Worm (Caenorhabditis elegans) whole organism, midembryonic: ENCODE measurements around the gene R08E5.4.

Source experiments
- T22C8.4 ChIP-seq: fragments of 200-800 bp; sonication (Bioruptor generic); IDR thresholded peaks from 2 replicates; pipeline ENCODE4 v1.3.6; 2022; ENCODE audit warnings: missing genetic modification characterization, missing compliant biosample characterization
- cog-1 ChIP-seq: sonication (generic microtip); optimal IDR thresholded peaks from 2 replicates; lab custom pipeline; 2016; ENCODE audit warnings: missing genetic modification characterization, missing compliant biosample characterization
- flt-1 ChIP-seq: fragments of 200-800 bp; sonication (Bioruptor generic); IDR thresholded peaks from 2 replicates; pipeline ENCODE4 v1.3.6; 2022; ENCODE audit warnings: missing genetic modification characterization, missing compliant biosample characterization
- klf-2 ChIP-seq: fragments of 200-800 bp; sonication (Bioruptor generic); conservative IDR thresholded peaks from 2 replicates; pipeline ENCODE4 v1.3.6; 2022; ENCODE audit warnings: missing genetic modification reagents, missing genetic modification characterization, missing compliant biosample characterization
- med-1 ChIP-seq: sonication (generic microtip); optimal IDR thresholded peaks from 2 replicates; lab custom pipeline; 2017; ENCODE audit warnings: missing genetic modification characterization, mild to moderate bottlenecking, missing compliant biosample characterization, antibody characterized with exemption, missing genetic modification reagents; ENCODE audit not compliant: insufficient read depth
- ref-1 ChIP-seq: fragments of 200-800 bp; sonication (Bioruptor generic); conservative IDR thresholded peaks from 2 replicates; pipeline ENCODE4 v1.3.6; 2022; ENCODE audit warnings: missing genetic modification reagents, missing genetic modification characterization, missing compliant biosample characterization
- tab-1 ChIP-seq: fragments of 200-800 bp; sonication (Bioruptor generic); IDR thresholded peaks from 2 replicates; pipeline ENCODE4 v1.3.6; 2022; ENCODE audit warnings: missing genetic modification characterization, missing compliant biosample characterization
- ztf-23 ChIP-seq: fragments of 200-800 bp; sonication (Bioruptor generic); IDR thresholded peaks from 2 replicates; pipeline ENCODE4 v1.3.6; 2022; ENCODE audit warnings: missing genetic modification reagents, missing genetic modification characterization, missing compliant biosample characterization
- ztf-29 ChIP-seq: fragments of 200-800 bp; sonication (Bioruptor generic); IDR thresholded peaks from 2 replicates; pipeline ENCODE4 v1.3.6; 2022; ENCODE audit warnings: missing genetic modification reagents, missing genetic modification characterization, missing compliant biosample characterization

R08E5.4 gene

ce11 chrV:3766904-3767303, 1.5 kb upstream of the R08E5.4 start, which contains the start of gene Y39H10A.1:
Gene Y39H10A.1 (plus strand): TSS chrV:3767204.
- no peak for TF ChIP-seq flt-1
- no peak for TF ChIP-seq med-1 (GFP tag; lab: Kevin White, UChicago)
- no peak for TF ChIP-seq cog-1
- no peak for TF ChIP-seq T22C8.4 (GFP tag; lab: Robert Waterston, UW)
- TF ChIP-seq ztf-23 = no peak
- TF ChIP-seq ztf-29 (GFP tag; lab: Robert Waterston, UW) = no peak
- no peak for TF ChIP-seq ref-1 (GFP tag; lab: Robert Waterston, UW)
- no peak for TF ChIP-seq klf-2 (GFP tag; lab: Robert Waterston, UW)

DNA sequence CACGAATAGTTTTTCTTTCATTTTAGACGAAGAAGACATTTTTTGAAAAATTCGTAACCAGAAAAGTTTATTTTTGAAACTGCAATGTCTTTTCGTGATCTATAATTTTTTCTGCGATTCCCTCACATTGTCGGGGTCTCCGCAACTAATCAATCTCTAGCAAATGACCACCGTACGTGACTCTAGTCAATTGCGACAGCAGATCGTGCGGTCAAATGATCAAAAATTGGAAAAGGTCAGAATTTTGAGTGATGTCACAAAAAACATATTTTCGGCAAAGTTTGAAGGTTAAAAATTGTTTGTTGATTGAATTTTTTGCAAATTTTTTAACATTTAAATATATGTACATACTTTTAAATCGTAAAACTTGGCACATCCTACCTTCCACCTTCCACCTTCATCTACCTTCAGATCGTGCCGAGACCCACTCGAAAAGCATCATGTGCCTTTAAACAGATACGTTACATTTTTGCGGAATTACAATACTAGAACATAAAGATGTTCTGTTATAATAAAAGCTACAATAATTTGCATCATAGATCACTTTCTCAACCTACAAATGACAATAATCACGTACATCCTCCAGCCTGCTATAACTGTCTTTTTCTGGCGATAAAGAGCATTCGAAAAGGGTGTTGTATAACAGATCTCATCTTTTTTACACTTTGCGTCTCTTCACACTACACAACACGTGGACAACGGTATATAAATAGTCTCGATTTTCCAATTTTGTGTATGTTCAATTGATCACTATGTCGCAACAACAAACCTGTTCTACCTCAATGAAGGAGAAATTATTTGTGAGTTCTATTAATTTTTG, 3.3 kb downstream of the R08E5.4 start, which contains the start of the genes R08E5.1 and rips-1:
Gene R08E5.1, minus strand, starts transcription at position 82 of the 820 bp plus-strand sequence.
Gene rips-1, plus strand, starts transcription at position 585 of the 820 bp plus-strand sequence.
- TF ChIP-seq ztf-23 (no peak), T22C8.4 (GFP tag; lab: Robert Waterston, UW) (no peak), klf-2 (GFP tag; lab: Robert Waterston, UW) (no peak), ztf-29 (GFP tag; lab: Robert Waterston, UW) (no peak), cog-1 (no peak), med-1 (GFP tag; lab: Kevin White, UChicago) (no peak)

DNA sequence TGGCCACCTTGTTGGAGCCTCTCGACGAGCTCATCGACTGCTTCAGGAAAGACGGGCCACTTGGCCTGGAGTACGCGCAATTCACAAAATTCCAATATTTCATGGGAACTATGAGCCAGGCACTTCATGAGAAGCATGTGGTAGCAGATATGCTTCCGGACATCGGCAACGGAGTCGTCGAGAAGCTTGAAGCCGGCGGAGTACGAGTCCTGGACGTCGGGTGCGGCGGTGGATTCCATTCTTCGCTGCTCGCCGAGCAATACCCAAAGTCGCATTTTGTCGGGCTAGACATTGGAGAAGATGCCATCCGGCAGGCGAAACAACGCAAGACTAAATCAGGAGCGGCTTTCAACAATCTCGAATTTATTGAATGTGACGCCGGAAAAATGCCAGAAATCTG, 5.2 kb downstream of the R08E5.4 start:
- no peak for TF ChIP-seq ztf-29 (GFP tag; lab: Robert Waterston, UW)
- no peak for TF ChIP-seq T22C8.4 (GFP tag; lab: Robert Waterston, UW)
- no peak for TF ChIP-seq tab-1 (GFP tag; lab: Robert Waterston, UW)
- no peak for TF ChIP-seq med-1 (GFP tag; lab: Kevin White, UChicago)
- TF ChIP-seq ztf-23 = no peak
- no peak for TF ChIP-seq flt-1
- no peak for TF ChIP-seq cog-1
- TF ChIP-seq ref-1 (GFP tag; lab: Robert Waterston, UW) = no peak
- TF ChIP-seq klf-2 (GFP tag; lab: Robert Waterston, UW) = no peak

DNA sequence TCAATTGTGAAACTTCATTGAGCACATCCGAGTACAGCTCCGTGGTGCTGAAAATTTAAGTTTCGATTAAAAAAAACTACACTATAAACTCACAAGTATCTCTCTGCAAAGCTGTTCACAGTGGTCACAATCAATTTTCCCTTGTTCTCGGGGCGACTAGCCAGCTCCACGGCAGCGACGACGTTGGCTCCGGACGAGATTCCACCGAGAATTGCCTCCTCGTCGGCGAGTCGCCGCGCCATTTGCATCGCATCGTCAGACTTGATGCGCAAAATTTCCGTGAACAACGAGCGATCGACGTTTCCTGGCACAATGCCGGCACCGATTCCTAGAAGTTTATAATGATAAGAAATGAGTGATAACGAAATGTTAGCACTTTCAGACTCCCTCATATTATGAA, 6.3 kb downstream of the R08E5.4 start:
- TF ChIP-seq med-1 (GFP tag; lab: Kevin White, UChicago) = no peak

ce11 chrV:3776086-3776589, 7.8 kb downstream of the R08E5.4 start, which contains the start of gene cysl-3:
Gene cysl-3 (minus strand): TSS chrV:3776136.
- no peak for TF ChIP-seq ztf-29 (GFP tag; lab: Robert Waterston, UW)
- TF ChIP-seq T22C8.4 (GFP tag; lab: Robert Waterston, UW) = no peak
- TF ChIP-seq ref-1 (GFP tag; lab: Robert Waterston, UW) = no peak
- no peak for TF ChIP-seq klf-2 (GFP tag; lab: Robert Waterston, UW)
- TF ChIP-seq tab-1 (GFP tag; lab: Robert Waterston, UW) = no peak
- no peak for TF ChIP-seq flt-1
- TF ChIP-seq cog-1 = no peak
- no peak for TF ChIP-seq med-1 (GFP tag; lab: Kevin White, UChicago)
- TF ChIP-seq ztf-23 = no peak

- TF ChIP-seq klf-2 (GFP tag; lab: Robert Waterston, UW) = no peak
- no peak for TF ChIP-seq ztf-29 (GFP tag; lab: Robert Waterston, UW)
- no peak for TF ChIP-seq ref-1 (GFP tag; lab: Robert Waterston, UW)
- TF ChIP-seq T22C8.4 (GFP tag; lab: Robert Waterston, UW) = no peak
- no peak for TF ChIP-seq flt-1
- no peak for TF ChIP-seq tab-1 (GFP tag; lab: Robert Waterston, UW)
- TF ChIP-seq ztf-23 = no peak
- TF ChIP-seq cog-1 = no peak
- TF ChIP-seq med-1 (GFP tag; lab: Kevin White, UChicago) = no peak
Measured at ce11 chrV:3776946-3777345, 8.6 kb downstream of the R08E5.4 start.

DNA sequence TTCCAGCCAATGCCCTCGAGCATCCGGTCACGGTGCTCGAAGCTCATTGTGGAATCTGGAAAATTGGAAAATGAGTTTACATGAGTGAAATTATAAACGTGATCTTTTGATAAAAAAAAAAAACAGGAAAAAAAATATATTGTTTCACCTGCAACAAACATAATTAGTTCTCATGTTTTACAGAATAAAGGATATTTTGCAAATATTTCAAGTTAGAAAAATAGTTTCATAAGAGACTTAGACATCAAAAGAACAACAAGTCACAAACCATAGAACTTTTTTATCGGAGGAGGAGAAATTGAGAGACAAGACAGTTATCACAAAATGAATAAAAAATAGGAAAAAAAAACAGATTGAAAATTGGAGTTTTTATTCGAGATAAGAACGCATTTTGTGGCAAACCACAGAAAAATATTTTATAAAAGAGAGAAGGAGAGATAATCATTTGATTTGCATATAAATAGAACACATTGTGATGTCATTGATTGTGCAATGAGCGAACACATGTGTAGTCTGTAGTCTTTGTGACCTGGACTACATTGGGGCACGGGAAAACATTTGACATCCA, 15.9 kb downstream of the R08E5.4 start, which contains the start of gene R08F11.1:
Gene R08F11.1, minus strand, starts transcription at position 51 of the 568 bp plus-strand sequence.
- no peak for TF ChIP-seq T22C8.4 (GFP tag; lab: Robert Waterston, UW)
- no peak for TF ChIP-seq ztf-29 (GFP tag; lab: Robert Waterston, UW)
- no peak for TF ChIP-seq ref-1 (GFP tag; lab: Robert Waterston, UW)
- TF ChIP-seq flt-1 = no peak
- no peak for TF ChIP-seq tab-1 (GFP tag; lab: Robert Waterston, UW)
- TF ChIP-seq med-1 (GFP tag; lab: Kevin White, UChicago) = no peak
- TF ChIP-seq ztf-23 = no peak
- no peak for TF ChIP-seq cog-1
- no peak for TF ChIP-seq klf-2 (GFP tag; lab: Robert Waterston, UW)

- TF ChIP-seq T22C8.4 (GFP tag; lab: Robert Waterston, UW) (no peak), klf-2 (GFP tag; lab: Robert Waterston, UW) (no peak), tab-1 (GFP tag; lab: Robert Waterston, UW) (no peak), med-1 (GFP tag; lab: Kevin White, UChicago) (no peak), ztf-29 (GFP tag; lab: Robert Waterston, UW) (no peak), ztf-23 (no peak), flt-1 (no peak), cog-1 (no peak), ref-1 (GFP tag; lab: Robert Waterston, UW) (no peak)
Measured at ce11 chrV:3788538-3788937, 20.2 kb downstream of the R08E5.4 start.

DNA sequence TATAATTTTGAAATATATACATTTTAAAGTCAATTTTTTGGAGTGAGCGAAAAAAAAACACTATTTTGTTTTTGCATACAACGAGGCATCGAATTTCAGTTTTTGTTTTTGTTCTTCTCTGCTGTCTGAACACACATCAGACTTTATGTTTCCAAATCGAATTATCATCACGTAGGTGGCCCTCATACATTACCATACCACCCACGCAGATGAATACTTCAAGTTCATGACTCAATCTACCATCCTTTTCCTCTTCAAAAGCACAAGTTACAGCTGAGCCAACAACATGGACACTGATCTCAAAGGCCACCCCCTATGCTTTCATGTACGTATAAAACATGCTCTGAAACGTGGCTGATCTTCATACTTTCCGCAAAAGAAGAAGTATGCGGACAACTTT, 21.4 kb downstream of the R08E5.4 start, which contains the start of gene R08F11.7:
Gene R08F11.7, plus strand, starts transcription at position 301 of the 400 bp plus-strand sequence.
- TF ChIP-seq ztf-29 (GFP tag; lab: Robert Waterston, UW) = no peak
- TF ChIP-seq tab-1 (GFP tag; lab: Robert Waterston, UW) = no peak
- no peak for TF ChIP-seq ztf-23
- TF ChIP-seq med-1 (GFP tag; lab: Kevin White, UChicago) = no peak
- TF ChIP-seq klf-2 (GFP tag; lab: Robert Waterston, UW) = no peak
- no peak for TF ChIP-seq flt-1
- TF ChIP-seq T22C8.4 (GFP tag; lab: Robert Waterston, UW) = no peak
- TF ChIP-seq ref-1 (GFP tag; lab: Robert Waterston, UW) = no peak
